Worm (Caenorhabditis elegans) whole organism, mixed stage, embryonic: ENCODE results near the gene dod-6.

ENCODE experiments used
- ceh-43 ChIP-seq: fragments of 200-800 bp; sonication (Bioruptor generic); optimal IDR thresholded peaks from 2 replicates; lab custom pipeline; 2018; ENCODE audit warnings: mild to moderate bottlenecking, missing genetic modification characterization, moderate library complexity, missing compliant biosample characterization
- cnd-1 ChIP-seq: fragments of 200-800 bp; sonication (Bioruptor generic); optimal IDR thresholded peaks from 2 replicates; lab custom pipeline; 2018; ENCODE audit warnings: mild to moderate bottlenecking, missing genetic modification characterization, missing compliant biosample characterization
- nhr-28 ChIP-seq: fragments of 150-350 bp; optimal IDR thresholded peaks from 2 replicates; lab custom pipeline; 2014; ENCODE audit warnings: missing biosample characterization, missing genetic modification characterization
- unc-62 ChIP-seq: fragments of 150-350 bp; optimal IDR thresholded peaks from 2 replicates; lab custom pipeline; 2014; ENCODE audit warnings: missing biosample characterization, missing genetic modification reagents, missing genetic modification characterization

- no peak for TF ChIP-seq nhr-28
- TF ChIP-seq unc-62 (GFP tag; lab: Kevin White, UChicago) = no peak
- TF ChIP-seq ceh-43 (GFP tag; lab: Kevin White, UChicago) = no peak
- TF ChIP-seq cnd-1 (tag; lab: Kevin White, UChicago) = no peak
Observed at ce11 chrIII:10150710-10151109, 46.8 kb upstream of the dod-6 start.
